Worm (Caenorhabditis elegans) whole organism, L3 larva: Measurements from ENCODE around the gene Y41G9A.5.

ENCODE experiments used
- ama-1 ChIP-seq: fragments of 150-350 bp; optimal IDR thresholded peaks from 2 replicates; lab custom pipeline; 2018
- ceh-28 ChIP-seq: fragments of 150-350 bp; optimal IDR thresholded peaks from 2 replicates; lab custom pipeline; 2014; ENCODE audit warnings: missing biosample characterization, missing genetic modification reagents, missing genetic modification characterization
- ceh-82 ChIP-seq: fragments of 150-350 bp; optimal IDR thresholded peaks from 2 replicates; lab custom pipeline; 2014; ENCODE audit warnings: missing biosample characterization, missing genetic modification characterization
- fos-1 ChIP-seq: fragments of 150-350 bp; optimal IDR thresholded peaks from 2 replicates; lab custom pipeline; 2014; ENCODE audit warnings: missing biosample characterization, missing genetic modification characterization
- nhr-12 ChIP-seq: fragments of 150-350 bp; optimal IDR thresholded peaks from 2 replicates; lab custom pipeline; 2014; ENCODE audit warnings: missing biosample characterization, missing genetic modification characterization
- nhr-25 ChIP-seq: sonication (generic microtip); optimal IDR thresholded peaks from 2 replicates; lab custom pipeline; 2017; ENCODE audit warnings: missing biosample characterization, missing genetic modification characterization
- nhr-76 ChIP-seq: fragments of 150-350 bp; sonication (generic microtip); optimal IDR thresholded peaks from 5 replicates; lab custom pipeline; 2014; ENCODE audit warnings: missing biosample characterization, missing genetic modification characterization
- pqm-1 ChIP-seq: fragments of 150-350 bp; optimal IDR thresholded peaks from 2 replicates; lab custom pipeline; 2017; ENCODE audit warnings: missing biosample characterization, missing genetic modification characterization, inconsistent platforms
- tbx-2 ChIP-seq: sonication (generic microtip); optimal IDR thresholded peaks from 2 replicates; lab custom pipeline; 2016; ENCODE audit warnings: mild to moderate bottlenecking, missing genetic modification characterization, missing compliant biosample characterization
- unc-39 ChIP-seq: sonication (generic microtip); optimal IDR thresholded peaks from 4 replicates; lab custom pipeline; 2017; ENCODE audit warnings: missing biosample characterization, missing genetic modification characterization

DNA sequence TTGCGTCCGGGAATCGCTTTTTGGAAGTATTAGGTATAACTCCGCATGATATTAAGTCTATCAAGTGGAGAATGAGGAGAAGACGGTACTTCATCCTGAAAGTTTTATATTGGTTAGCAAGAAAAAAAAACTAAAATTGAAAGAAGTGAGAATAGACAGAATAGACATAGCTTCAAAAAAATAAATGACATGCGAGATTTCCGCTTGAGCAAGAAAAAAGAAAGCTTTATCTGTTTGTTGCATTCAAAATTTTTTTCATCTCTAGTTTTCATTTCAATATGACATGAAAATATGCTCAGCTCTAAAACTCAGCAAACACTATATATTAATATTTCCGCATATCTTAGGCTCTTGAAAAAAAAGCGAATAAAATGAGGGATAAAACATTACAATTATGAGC, 22.6 kb upstream of the Y41G9A.5 start, which contains the start of gene hst-3.2:
- TF ChIP-seq ceh-82 (tag; lab: Kevin White, UChicago) (no peak), nhr-12 (tag; lab: Kevin White, UChicago) (no peak), ceh-28 (tag; lab: Kevin White, UChicago) (no peak), nhr-76 (tag; lab: Kevin White, UChicago) (no peak), ama-1 (no peak), pqm-1 (tag; lab: Kevin White, UChicago) (no peak), fos-1 (tag; lab: Kevin White, UChicago) (no peak), nhr-25 (no peak), tbx-2 (tag; lab: Kevin White, UChicago) (no peak), unc-39 (no peak)
